Fruit fly (Drosophila melanogaster): ENCODE data around the gene Traf6.
A peak's percentile ranks its signal among the peaks of the same experiment; 100 is the strongest.

Traf6 gene

dm6 chrX:8131693-8132313 lies 25.4 kb downstream of the Traf6 start, which contains the start of gene CG10958 (continued):
- TF ChIP-seq gsb-n (tag; optimal IDR thresholded peaks at IDR 0.05), result peak; percentile 54
- TF ChIP-seq CG1529 (GFP tag; optimal IDR thresholded peaks at IDR 0.05), result no peak
- TF ChIP-seq hth (optimal IDR thresholded peaks at IDR 0.05), result no peak
- no peak for TF ChIP-seq Mrtf (GFP tag; IDR thresholded peaks at IDR 0.05)
- TF ChIP-seq Sin3A (optimal IDR thresholded peaks at IDR 0.05), result peak; percentile 8
- TF ChIP-seq CG7372 (GFP tag; IDR thresholded peaks at IDR 0.05), result no peak
- no peak for TF ChIP-seq CG17912 (GFP tag; optimal IDR thresholded peaks at IDR 0.05)
- peak; percentile 62 for TF ChIP-seq Xbp1 (GFP tag; optimal IDR thresholded peaks at IDR 0.05)
- no peak for TF ChIP-seq CG4282 (GFP tag; optimal IDR thresholded peaks at IDR 0.05)
- peak; percentile 60; the same call in 1 of the 3 replicates for TF ChIP-seq Dbx (GFP tag; IDR thresholded peaks at IDR 0.05)
- peak; percentile 69 for TF ChIP-seq CG9932 (GFP tag; IDR thresholded peaks at IDR 0.05)
- no peak for TF ChIP-seq CG11398 (GFP tag; optimal IDR thresholded peaks at IDR 0.05)
- TF ChIP-seq Fer3 (tag; optimal IDR thresholded peaks at IDR 0.05), result peak; percentile 49
- peak; percentile 76 for TF ChIP-seq CG18599 (GFP tag; optimal IDR thresholded peaks at IDR 0.05)
- TF ChIP-seq jigr1 (GFP tag; IDR thresholded peaks at IDR 0.05), result no peak
- peak; percentile 56 for TF ChIP-seq Hmr (GFP tag; optimal IDR thresholded peaks at IDR 0.05)
- TF ChIP-seq Spps (tag; optimal IDR thresholded peaks at IDR 0.05), result no peak
- no peak for TF ChIP-seq Hey (tag; optimal IDR thresholded peaks at IDR 0.05)
- peak; percentile 28 for TF ChIP-seq fd96Cb (tag; optimal IDR thresholded peaks at IDR 0.05)
- TF ChIP-seq H15 (GFP tag; IDR thresholded peaks at IDR 0.05), result no peak
- TF ChIP-seq Asciz (GFP tag; optimal IDR thresholded peaks at IDR 0.05), result no peak
- no peak for TF ChIP-seq CG8478 (optimal IDR thresholded peaks at IDR 0.05)
- TF ChIP-seq bab2 (GFP tag; optimal IDR thresholded peaks at IDR 0.05), result no peak
- no peak for TF ChIP-seq ham (GFP tag; IDR thresholded peaks at IDR 0.05)
- TF ChIP-seq CG10209 (GFP tag; optimal IDR thresholded peaks at IDR 0.05), result peak; percentile 41
- peak; percentile 30; the same call in 1 of the 3 replicates for TF ChIP-seq B-H1 (GFP tag; IDR thresholded peaks at IDR 0.05)
- no peak for TF ChIP-seq CG13624 (GFP tag; optimal IDR thresholded peaks at IDR 0.05)
- peak; percentile 68 for TF ChIP-seq Fer1 (GFP tag; optimal IDR thresholded peaks at IDR 0.05)
- TF ChIP-seq Dp (GFP tag; optimal IDR thresholded peaks at IDR 0.05), result peak; percentile 31
- TF ChIP-seq Dad (GFP tag; optimal IDR thresholded peaks at IDR 0.05), result peak; percentile 35
- peak; percentile 9 for TF ChIP-seq CG18619 (GFP tag; optimal IDR thresholded peaks at IDR 0.05)
- TF ChIP-seq CG4820 (GFP tag; optimal IDR thresholded peaks at IDR 0.05), result peak; percentile 53
- TF ChIP-seq CG15696 (tag; optimal IDR thresholded peaks at IDR 0.05), result peak; percentile 35
- TF ChIP-seq vfl (GFP tag; optimal IDR thresholded peaks at IDR 0.05), result peak; percentile 42
- TF ChIP-seq ems (GFP tag; optimal IDR thresholded peaks at IDR 0.05), result peak; percentile 45
- TF ChIP-seq sc (optimal IDR thresholded peaks at IDR 0.05), result no peak
- TF ChIP-seq sc (GFP tag; optimal IDR thresholded peaks at IDR 0.05), result no peak
- no peak for TF ChIP-seq CG17802 (tag; optimal IDR thresholded peaks at IDR 0.05)
- TF ChIP-seq CG12104 (GFP tag; optimal IDR thresholded peaks at IDR 0.05), result no peak
- no peak for TF ChIP-seq sima (GFP tag; optimal IDR thresholded peaks at IDR 0.05)
- TF ChIP-seq HLH3B (GFP tag; IDR thresholded peaks at IDR 0.05), result 0 out of 2 replicates have a peak, but pooled peaks have one; percentile 22
- TF ChIP-seq h (optimal IDR thresholded peaks at IDR 0.05), result no peak
- 0 out of 2 replicates have a peak, but pooled peaks have one; percentile 51 for TF ChIP-seq CG6272 (GFP tag; IDR thresholded peaks at IDR 0.05)
- no peak for TF ChIP-seq dan (GFP tag; IDR thresholded peaks at IDR 0.05)
- TF ChIP-seq CG7963 (GFP tag; IDR thresholded peaks at IDR 0.05; ENCODE audit: partially characterized antibody), result no peak
- TF ChIP-seq CG7786 (GFP tag; optimal IDR thresholded peaks at IDR 0.05), result no peak
- peak; percentile 38 for TF ChIP-seq pzg (GFP tag; optimal IDR thresholded peaks at IDR 0.05)
- TF ChIP-seq repo (GFP tag; optimal IDR thresholded peaks at IDR 0.05), result no peak
- no peak for TF ChIP-seq corto (GFP tag; optimal IDR thresholded peaks at IDR 0.05)
- no peak for TF ChIP-seq CG17568 (GFP tag; optimal IDR thresholded peaks at IDR 0.05)
- no peak for TF ChIP-seq ERR (GFP tag; optimal IDR thresholded peaks at IDR 0.05)
- TF ChIP-seq dati (GFP tag; IDR thresholded peaks at IDR 0.05), result no peak

Measured in whole organism, embryonic.